Fruit fly (Drosophila melanogaster): Measurements from ENCODE around the gene CG7650.

CG7650 gene

dm6 chr3L:15597037-15597785, 13.0 kb downstream of the CG7650 start:
- TF ChIP-seq CTCF (optimal IDR thresholded peaks at IDR 0.05) = no peak
- TF ChIP-seq CG8478 (optimal IDR thresholded peaks at IDR 0.05) = no peak

dm6 chr3L:15595980-15596379, 14.2 kb downstream of the CG7650 start:
- TF ChIP-seq CG8478 (optimal IDR thresholded peaks at IDR 0.05) (no peak), CTCF (optimal IDR thresholded peaks at IDR 0.05) (no peak)

DNA sequence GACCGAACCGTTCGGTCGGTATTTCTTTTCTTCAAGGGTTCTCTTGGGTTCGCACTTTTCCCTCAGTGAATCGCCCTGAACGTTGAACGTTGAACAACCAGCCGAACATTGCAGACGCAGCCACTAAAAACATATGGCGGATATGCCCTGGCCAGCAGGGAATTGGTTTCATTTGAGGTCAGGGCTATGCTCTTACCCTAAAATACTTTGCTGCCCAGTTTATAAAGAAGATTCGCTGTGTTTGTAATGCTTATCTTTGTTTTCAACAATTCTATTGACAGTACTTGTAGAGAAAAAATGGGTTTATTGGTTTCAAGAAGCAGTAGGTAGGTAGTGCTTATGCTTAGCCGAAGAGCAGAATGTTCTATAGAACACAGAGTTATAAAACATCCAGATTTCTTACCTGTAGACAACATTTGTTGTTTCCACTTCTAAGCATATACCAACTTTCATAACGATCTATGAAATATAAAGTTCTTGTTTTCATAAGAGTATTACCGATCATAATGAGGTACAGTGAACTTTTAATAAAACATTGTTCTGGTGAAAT, 14.9 kb downstream of the CG7650 start:
- TF ChIP-seq CTCF (optimal IDR thresholded peaks at IDR 0.05) (no peak), CG8478 (optimal IDR thresholded peaks at IDR 0.05) (no peak)

- TF ChIP-seq CTCF (optimal IDR thresholded peaks at IDR 0.05) (no peak), CG8478 (optimal IDR thresholded peaks at IDR 0.05) (no peak)
These were observed 16.0 kb downstream of the CG7650 start for dm6 chr3L:15594093-15594653.

DNA sequence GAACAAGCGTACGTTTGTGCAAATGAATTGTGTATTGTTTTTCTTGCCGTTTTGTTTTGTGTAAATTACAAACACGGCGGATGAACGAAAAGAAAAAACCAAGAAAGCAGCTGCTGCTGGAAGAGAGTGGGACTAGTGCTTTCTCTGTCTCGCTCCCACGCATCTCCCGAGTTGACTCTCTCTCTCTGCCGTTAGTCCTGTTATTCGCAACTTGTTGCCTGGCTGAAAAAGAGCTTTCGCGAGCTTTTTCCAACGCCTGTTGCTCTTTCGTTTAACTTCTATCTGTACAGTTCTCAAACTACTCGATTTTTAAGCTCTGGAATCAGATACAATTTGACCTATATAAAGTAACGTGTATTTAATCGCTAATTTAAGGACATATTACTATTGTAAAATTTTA, 16.8 kb downstream of the CG7650 start:
- TF ChIP-seq CTCF (optimal IDR thresholded peaks at IDR 0.05) = no peak
- no peak for TF ChIP-seq CG8478 (optimal IDR thresholded peaks at IDR 0.05)

DNA sequence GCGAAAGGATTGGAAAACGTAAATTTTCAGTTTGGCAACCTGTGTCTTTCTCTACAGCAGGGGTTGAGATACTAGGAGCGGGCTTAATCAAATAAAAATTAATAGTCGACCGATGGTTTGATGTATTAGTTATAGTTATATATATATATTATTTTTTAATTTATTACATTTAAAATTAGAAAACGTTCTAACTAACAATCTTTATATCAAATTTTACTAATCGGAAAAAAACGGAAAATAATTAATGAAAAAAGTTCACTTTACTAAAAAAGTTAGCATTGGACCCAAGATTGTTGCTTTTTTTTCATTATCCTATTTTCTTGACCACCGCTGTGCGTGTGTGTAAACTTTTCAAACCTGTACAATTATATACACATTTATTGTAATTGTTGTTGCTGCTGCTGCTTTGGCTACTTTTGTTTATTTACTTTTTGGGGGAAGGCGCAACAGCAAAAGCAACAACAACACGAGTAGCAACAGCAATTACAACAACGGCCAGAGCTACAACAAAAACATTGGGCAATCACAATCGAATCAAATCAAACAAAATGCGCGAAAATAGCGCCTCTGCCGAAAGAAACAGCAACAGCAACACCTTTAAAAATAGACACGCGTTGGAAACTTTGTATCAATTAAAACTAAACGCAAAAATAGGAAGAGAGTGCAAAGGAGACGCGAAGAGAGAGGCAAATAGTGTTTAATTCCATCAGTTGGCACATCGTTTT, 17.5 kb downstream of the CG7650 start:
- no peak for TF ChIP-seq CG8478 (optimal IDR thresholded peaks at IDR 0.05)

dm6 chr3L:15590803-15591597, 19.2 kb downstream of the CG7650 start:
- no peak for TF ChIP-seq CG8478 (optimal IDR thresholded peaks at IDR 0.05)
- no peak for TF ChIP-seq CTCF (optimal IDR thresholded peaks at IDR 0.05)

DNA sequence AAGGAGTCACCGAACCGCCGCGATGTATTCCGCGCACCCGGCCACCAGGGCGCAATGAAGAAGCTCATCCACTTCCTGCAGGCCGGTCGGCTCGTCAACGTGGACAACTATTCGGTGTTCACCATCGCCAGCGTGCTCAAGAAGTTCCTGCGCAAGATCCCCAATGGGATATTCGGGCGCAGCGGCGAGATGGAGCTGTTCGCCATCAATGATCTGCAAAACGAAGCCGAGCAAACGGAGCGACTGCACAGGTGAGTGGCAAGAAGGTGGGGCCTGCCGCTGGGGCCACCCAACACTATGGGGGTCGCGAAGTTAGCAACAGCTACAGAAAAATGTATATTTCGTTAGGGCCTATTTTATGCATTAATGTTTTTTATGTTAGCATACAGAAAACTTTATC, 20.4 kb downstream of the CG7650 start:
- TF ChIP-seq CTCF (optimal IDR thresholded peaks at IDR 0.05) = no peak
- TF ChIP-seq CG8478 (optimal IDR thresholded peaks at IDR 0.05) = no peak

- no peak for TF ChIP-seq CG8478 (optimal IDR thresholded peaks at IDR 0.05)
- TF ChIP-seq CTCF (optimal IDR thresholded peaks at IDR 0.05) = peak in 1 of 2 experiments; percentile 13
These were observed 21.6 kb downstream of the CG7650 start, which contains the start of gene RhoGAP71E for dm6 chr3L:15588514-15589138. TSS of gene RhoGAP71E (plus strand) at chr3L:15588860.

DNA sequence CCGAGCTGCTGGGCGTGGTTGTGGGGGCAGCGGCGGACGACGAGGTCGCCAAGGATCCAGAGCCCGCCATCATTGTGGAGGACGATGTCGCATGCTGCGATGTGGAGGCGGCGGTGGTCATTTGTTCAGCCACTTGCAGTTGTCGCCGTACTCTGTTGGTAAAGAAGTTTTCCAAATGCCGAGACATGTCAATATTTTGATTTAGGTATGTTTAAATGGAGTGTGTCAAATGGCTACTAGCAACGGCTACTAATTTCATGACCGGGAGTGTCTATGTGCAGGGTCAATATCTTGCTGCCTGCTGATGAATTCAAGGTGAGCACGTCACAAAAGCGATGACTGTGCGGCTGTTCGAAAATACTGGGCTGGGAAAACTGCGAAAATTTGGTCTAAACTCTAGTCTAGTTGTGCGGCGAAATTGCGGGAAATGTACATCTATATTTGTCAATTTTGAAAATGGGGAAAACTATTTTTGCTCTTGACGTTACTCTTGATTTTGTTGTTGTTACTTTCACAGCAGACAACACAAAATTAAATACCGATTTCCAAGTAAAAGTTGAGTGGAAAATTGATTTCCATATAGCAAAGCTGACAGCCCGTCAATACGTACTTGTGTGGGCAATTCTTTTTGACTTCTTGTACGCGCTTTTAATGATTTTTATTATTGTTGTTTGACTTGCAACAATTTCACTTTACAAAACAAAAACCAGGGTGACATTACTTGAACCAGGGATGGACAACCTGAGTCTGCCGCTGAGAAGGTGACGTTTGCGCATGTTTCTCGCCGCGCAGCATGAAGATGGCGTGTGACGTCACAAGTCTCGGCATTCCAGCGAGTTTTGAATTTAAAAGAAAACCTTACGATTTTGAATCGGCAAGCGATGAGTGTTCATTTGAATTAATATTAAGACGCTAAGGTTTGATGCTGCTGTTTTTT, 22.5 kb downstream of the CG7650 start, which contains the start of gene CG7656:
Gene CG7656 (minus strand): TSS at position 731 of the 937 bp plus-strand sequence.
- TF ChIP-seq CG8478 (optimal IDR thresholded peaks at IDR 0.05) (no peak), CTCF (optimal IDR thresholded peaks at IDR 0.05) (peak in 1 of 2 experiments; percentile 7)

DNA sequence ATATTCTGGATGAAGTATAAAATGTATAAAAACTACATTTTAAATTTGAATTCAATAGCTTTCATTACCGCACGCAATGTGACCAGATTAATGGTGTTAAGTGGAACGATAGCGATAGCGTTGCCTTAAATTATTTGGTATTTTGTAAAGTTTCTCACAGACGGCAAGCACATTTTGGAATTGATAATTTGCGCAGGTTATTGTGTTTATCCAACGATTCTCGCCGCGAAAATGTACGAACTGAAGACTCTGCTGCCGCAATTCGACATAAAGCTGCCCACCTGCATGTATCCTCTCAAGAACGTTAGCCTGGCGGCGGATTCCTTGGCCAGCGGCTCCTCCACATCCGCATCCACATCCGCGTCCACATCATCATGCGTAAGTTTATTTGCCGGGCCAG, 26.7 kb downstream of the CG7650 start, which contains the start of gene AIMP2:
Gene AIMP2 (plus strand): TSS at position 135 of the 400 bp plus-strand sequence.
- TF ChIP-seq CG8478 (optimal IDR thresholded peaks at IDR 0.05) (no peak), CTCF (optimal IDR thresholded peaks at IDR 0.05) (no peak)

DNA sequence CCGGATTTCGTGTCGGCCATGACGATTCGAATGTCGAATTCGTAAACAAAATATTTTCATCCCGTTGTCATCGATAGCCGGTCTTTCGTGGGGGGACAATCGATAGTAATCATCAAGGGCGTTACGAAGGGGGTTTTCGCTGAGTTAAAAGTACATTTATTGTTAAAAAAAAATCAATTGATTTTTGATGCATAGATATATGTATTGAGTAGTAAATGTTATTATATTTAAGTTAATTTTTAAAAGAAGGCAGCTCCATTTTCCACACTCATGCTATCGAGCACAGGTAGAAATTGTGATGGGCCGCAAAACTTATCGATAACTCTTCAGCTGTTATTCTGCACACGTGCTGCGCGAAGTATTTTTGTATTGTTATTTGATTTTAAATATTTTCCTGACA, 29.7 kb downstream of the CG7650 start, which contains the start of the genes mrn and CG12301:
Gene mrn (minus strand): TSS at position 51 of the 400 bp plus-strand sequence.
Gene CG12301 (plus strand): TSS at position 314 of the 400 bp plus-strand sequence.
- no peak for TF ChIP-seq CG8478 (optimal IDR thresholded peaks at IDR 0.05)
- TF ChIP-seq CTCF (optimal IDR thresholded peaks at IDR 0.05) = no peak

- TF ChIP-seq CTCF (optimal IDR thresholded peaks at IDR 0.05) = no peak
- TF ChIP-seq CG8478 (optimal IDR thresholded peaks at IDR 0.05) = no peak
These were observed 33.8 kb downstream of the CG7650 start, which contains the start of gene Ufsp2 for dm6 chr3L:15576357-15576756. TSS of gene Ufsp2 (plus strand) at chr3L:15576570.
